Worm (Caenorhabditis elegans): ENCODE data around the gene dap-3.

DNA sequence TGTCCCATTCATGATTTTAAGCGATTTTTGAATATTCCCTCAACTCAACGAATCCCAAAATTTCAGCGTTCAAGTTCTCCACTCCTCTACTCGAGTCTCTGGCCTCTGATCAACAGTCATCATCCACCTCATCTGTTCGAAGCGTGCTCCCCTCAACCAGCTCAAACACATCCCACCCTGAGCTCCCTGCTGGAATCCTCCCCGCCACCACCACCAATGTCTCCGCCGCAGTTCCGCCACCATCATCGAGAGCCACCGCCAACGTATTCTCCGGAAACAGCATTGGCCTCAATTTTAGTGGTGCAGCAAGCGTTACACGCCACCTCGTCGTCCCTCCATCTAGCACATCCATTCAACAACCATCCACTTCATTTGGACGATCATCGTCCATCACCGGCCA, 49.3 kb upstream of the dap-3 start:
- TF ChIP-seq sea-1 (GFP tag; conservative IDR thresholded peaks at IDR 0.05) (no peak), pes-1 (GFP tag; IDR thresholded peaks at IDR 0.05) (no peak), ama-1 (optimal IDR thresholded peaks at IDR 0.05) (no peak), flt-1 (GFP tag; IDR thresholded peaks at IDR 0.05) (no peak), ets-7 (tag; optimal IDR thresholded peaks at IDR 0.05) (no peak), ceh-36 (tag; optimal IDR thresholded peaks at IDR 0.05) (no peak), hmbx-1 (tag; optimal IDR thresholded peaks at IDR 0.05) (no peak)
